Fruit fly (Drosophila melanogaster): ENCODE measurements around the gene CG9396.

The CG9396 gene

dm6 chr3R:9559413-9560014, 11.9 kb downstream of the CG9396 start, which contains the start of the genes AP-1mu and MBD-like (continued):
- TF ChIP-seq slou (GFP tag; optimal IDR thresholded peaks at IDR 0.05), result peak; percentile 45
- TF ChIP-seq gsb (GFP tag; IDR thresholded peaks at IDR 0.05), result no peak
- peak; percentile 58 for TF ChIP-seq CG15601 (tag; optimal IDR thresholded peaks at IDR 0.05)
- TF ChIP-seq CG7372 (GFP tag; IDR thresholded peaks at IDR 0.05), result peak; percentile 60
- no peak for TF ChIP-seq kah (GFP tag; optimal IDR thresholded peaks at IDR 0.05)
- no peak for TF ChIP-seq Lim3 (GFP tag; IDR thresholded peaks at IDR 0.05)
- TF ChIP-seq mam (GFP tag; optimal IDR thresholded peaks at IDR 0.05), result peak; percentile 70
- peak; percentile 15 for TF ChIP-seq CG11723 (GFP tag; optimal IDR thresholded peaks at IDR 0.05)
- peak; percentile 50 for TF ChIP-seq pnt (GFP tag; optimal IDR thresholded peaks at IDR 0.05)
- TF ChIP-seq CG31224 (GFP tag; IDR thresholded peaks at IDR 0.05), result peak; percentile 49
- TF ChIP-seq so (GFP tag; IDR thresholded peaks at IDR 0.05), result no peak
- peak; percentile 74 for TF ChIP-seq nmo (GFP tag; optimal IDR thresholded peaks at IDR 0.05)
- no peak for TF ChIP-seq ftz-f1 (GFP tag; optimal IDR thresholded peaks at IDR 0.05)
- TF ChIP-seq az2 (GFP tag; optimal IDR thresholded peaks at IDR 0.05), result peak; percentile 60
- peak; percentile 73 for TF ChIP-seq CG1602 (GFP tag; optimal IDR thresholded peaks at IDR 0.05)
- TF ChIP-seq C15 (GFP tag; IDR thresholded peaks at IDR 0.05), result no peak
- peak; percentile 73 for TF ChIP-seq Xbp1 (GFP tag; optimal IDR thresholded peaks at IDR 0.05)
- peak; percentile 67 for TF ChIP-seq CG10209 (GFP tag; optimal IDR thresholded peaks at IDR 0.05)
- TF ChIP-seq Dbx (GFP tag; IDR thresholded peaks at IDR 0.05), result peak; percentile 12; the same call in 1 of the 3 replicates
- peak; percentile 9 for TF ChIP-seq CG10654 (GFP tag; optimal IDR thresholded peaks at IDR 0.05)
- TF ChIP-seq Hr51 (GFP tag; optimal IDR thresholded peaks at IDR 0.05), result peak in 1 of 2 experiments; percentile 65
- TF ChIP-seq MESR4 (GFP tag; optimal IDR thresholded peaks at IDR 0.05), result peak; percentile 78
- TF ChIP-seq CG14050 (GFP tag; IDR thresholded peaks at IDR 0.05), result no peak
- TF ChIP-seq CG8924 (tag; optimal IDR thresholded peaks at IDR 0.05), result peak; percentile 63
- peak; percentile 85 for TF ChIP-seq lilli (GFP tag; optimal IDR thresholded peaks at IDR 0.05)
- no peak for TF ChIP-seq fru (optimal IDR thresholded peaks at IDR 0.05)
- TF ChIP-seq Dad (GFP tag; optimal IDR thresholded peaks at IDR 0.05), result peak; percentile 49
- TF ChIP-seq CG3847 (GFP tag; IDR thresholded peaks at IDR 0.05), result peak; percentile 88
- peak; percentile 35; the same call in 1 of the 2 replicates for TF ChIP-seq ssp (GFP tag; IDR thresholded peaks at IDR 0.05)
- 0 out of 2 replicates have a peak, but pooled peaks have one; percentile 18 for TF ChIP-seq Ada2b (GFP tag; IDR thresholded peaks at IDR 0.05)
- TF ChIP-seq Meics (GFP tag; optimal IDR thresholded peaks at IDR 0.05), result peak; percentile 48
- no peak for TF ChIP-seq br (optimal IDR thresholded peaks at IDR 0.05)
- peak; percentile 41; the same call in 1 of the 2 replicates for TF ChIP-seq klu (GFP tag; IDR thresholded peaks at IDR 0.05)
- peak; percentile 21 for TF ChIP-seq CG4328 (GFP tag; optimal IDR thresholded peaks at IDR 0.05)
- peak; percentile 55 for TF ChIP-seq PHDP (tag; optimal IDR thresholded peaks at IDR 0.05)
- peak; percentile 1 for TF ChIP-seq Fer1 (GFP tag; optimal IDR thresholded peaks at IDR 0.05)
- TF ChIP-seq Hr3 (GFP tag; optimal IDR thresholded peaks at IDR 0.05), result peak; percentile 66
- TF ChIP-seq Nf-YA (GFP tag; IDR thresholded peaks at IDR 0.05), result no peak
- no peak for TF ChIP-seq Hand (GFP tag; optimal IDR thresholded peaks at IDR 0.05)
- no peak for TF ChIP-seq CG6791 (GFP tag; IDR thresholded peaks at IDR 0.05; ENCODE audit: partially characterized antibody)
- TF ChIP-seq CG15696 (tag; optimal IDR thresholded peaks at IDR 0.05), result peak; percentile 57
- peak; percentile 45; the same call in 1 of the 2 replicates for TF ChIP-seq GATAe (GFP tag; conservative IDR thresholded peaks at IDR 0.05)
- no peak for TF ChIP-seq CG11696 (GFP tag; IDR thresholded peaks at IDR 0.05)
- no peak for TF ChIP-seq CG1832 (GFP tag; optimal IDR thresholded peaks at IDR 0.05)
- peak; percentile 83 for TF ChIP-seq CG9932 (GFP tag; IDR thresholded peaks at IDR 0.05)
- TF ChIP-seq ara (GFP tag; IDR thresholded peaks at IDR 0.05), result no peak
- peak; percentile 11 for TF ChIP-seq Fer2 (tag; optimal IDR thresholded peaks at IDR 0.05)
- TF ChIP-seq CG6175 (GFP tag; IDR thresholded peaks at IDR 0.05), result no peak
- TF ChIP-seq da (GFP tag; optimal IDR thresholded peaks at IDR 0.05), result peak; percentile 16
- TF ChIP-seq lab (GFP tag; optimal IDR thresholded peaks at IDR 0.05), result peak; percentile 61
- TF ChIP-seq Vsx1 (GFP tag; optimal IDR thresholded peaks at IDR 0.05), result no peak

Data from whole organism, embryonic.